Worm (Caenorhabditis elegans) whole organism, L4 larva: Measurements from ENCODE around the gene prx-5.

Source experiments
- D1046.2 ChIP-seq: fragments of 200-800 bp; sonication (Bioruptor generic); IDR thresholded peaks from 2 replicates; pipeline ENCODE4 v1.3.6; 2022; ENCODE audit warnings: missing genetic modification characterization, missing compliant biosample characterization
- F26F4.8 ChIP-seq: fragments of 200-800 bp; sonication (Bioruptor generic); conservative IDR thresholded peaks from 2 replicates; pipeline ENCODE4 v1.3.6; 2022; ENCODE audit warnings: missing genetic modification characterization, missing compliant biosample characterization
- R02D3.7 ChIP-seq: fragments of 150-350 bp; sonication (generic microtip); optimal IDR thresholded peaks from 3 replicates; lab custom pipeline; 2014; ENCODE audit warnings: missing biosample characterization, missing genetic modification characterization
- Y48G9A.11 ChIP-seq: fragments of 200-800 bp; sonication (Bioruptor generic); IDR thresholded peaks from 2 replicates; pipeline ENCODE4 v1.3.6; 2022; ENCODE audit warnings: missing genetic modification reagents, missing genetic modification characterization, missing compliant biosample characterization
- aha-1 ChIP-seq: fragments of 150-350 bp; peaks from one replicate; lab custom pipeline; 2014; ENCODE audit warnings: missing biosample characterization, missing genetic modification characterization
- ceh-20 ChIP-seq: fragments of 200-800 bp; sonication (Bioruptor generic); IDR thresholded peaks from 2 replicates; pipeline ENCODE4 v1.3.6; 2022; ENCODE audit warnings: missing genetic modification reagents, missing genetic modification characterization, missing compliant biosample characterization
- cey-2 ChIP-seq: sonication (generic microtip); optimal IDR thresholded peaks from 3 replicates; lab custom pipeline; 2017; ENCODE audit warnings: missing genetic modification characterization, mild to moderate bottlenecking, missing compliant biosample characterization, antibody characterized with exemption, borderline replicate concordance; ENCODE audit not compliant: insufficient read depth
- daf-12 ChIP-seq: fragments of 150-350 bp; optimal IDR thresholded peaks from 2 replicates; lab custom pipeline; 2014; ENCODE audit warnings: missing biosample characterization, missing genetic modification reagents, missing genetic modification characterization
- daf-19 ChIP-seq: fragments of 200-800 bp; sonication (Bioruptor generic); conservative IDR thresholded peaks from 2 replicates; pipeline ENCODE4 v1.3.6; 2022; ENCODE audit warnings: missing genetic modification characterization, missing compliant biosample characterization
- dmd-9 ChIP-seq: fragments of 200-800 bp; sonication (Bioruptor generic); IDR thresholded peaks from 2 replicates; pipeline ENCODE4 v1.3.6; 2022; ENCODE audit warnings: missing genetic modification reagents, missing genetic modification characterization, missing compliant biosample characterization
- dve-1 ChIP-seq: sonication (generic microtip); optimal IDR thresholded peaks from 2 replicates; lab custom pipeline; 2017; ENCODE audit warnings: antibody characterized with exemption, mild to moderate bottlenecking, missing genetic modification characterization, missing compliant biosample characterization; ENCODE audit not compliant: insufficient read depth
- egl-43 ChIP-seq: fragments of 200-800 bp; sonication (Bioruptor generic); IDR thresholded peaks from 2 replicates; pipeline ENCODE4 v1.3.6; 2022; ENCODE audit warnings: missing genetic modification reagents, missing genetic modification characterization, missing compliant biosample characterization
- fos-1 ChIP-seq: fragments of 150-350 bp; optimal IDR thresholded peaks from 2 replicates; lab custom pipeline; 2014; ENCODE audit warnings: missing biosample characterization, missing genetic modification characterization
- hif-1 ChIP-seq, 2 experiments: sonication (generic microtip); optimal IDR thresholded peaks; 2 replicates each; lab custom pipeline; 2016 to 2017; ENCODE audit warnings: missing compliant biosample characterization in 2 of 2, missing genetic modification characterization in 2 of 2, missing genetic modification reagents in 2 of 2, missing genotype in 2 of 2, mild to moderate bottlenecking in 1 of 2
- hlh-11 ChIP-seq: fragments of 200-800 bp; sonication (Bioruptor generic); optimal IDR thresholded peaks from 2 replicates; lab custom pipeline; 2018; ENCODE audit warnings: mild to moderate bottlenecking, missing genetic modification characterization, missing compliant biosample characterization
- lin-39 ChIP-seq: fragments of 150-350 bp; optimal IDR thresholded peaks from 2 replicates; lab custom pipeline; 2014; ENCODE audit warnings: missing biosample characterization, missing genetic modification reagents, missing genetic modification characterization
- madf-5 ChIP-seq, 2 experiments: fragments of 200-800 bp; sonication (Bioruptor generic); IDR thresholded peaks; 2 replicates each; pipeline ENCODE4 v1.3.6; 2022; ENCODE audit warnings: missing compliant biosample characterization in 2 of 2, missing genetic modification characterization in 2 of 2
- mdt-29 ChIP-seq: fragments of 200-800 bp; sonication (Bioruptor generic); IDR thresholded peaks from 2 replicates; pipeline ENCODE4 v1.3.6; 2022; ENCODE audit warnings: missing genetic modification reagents, missing genetic modification characterization, missing compliant biosample characterization
- mep-1 ChIP-seq: fragments of 150-350 bp; sonication (generic microtip); optimal IDR thresholded peaks from 3 replicates; lab custom pipeline; 2014; ENCODE audit warnings: missing biosample characterization, missing genetic modification characterization
- mxl-3 ChIP-seq: fragments of 200-800 bp; sonication (Bioruptor generic); optimal IDR thresholded peaks from 2 replicates; lab custom pipeline; 2018; ENCODE audit warnings: mild to moderate bottlenecking, missing genetic modification characterization, missing compliant biosample characterization
- nhr-10 ChIP-seq: fragments of 150-350 bp; optimal IDR thresholded peaks from 2 replicates; lab custom pipeline; 2014; ENCODE audit warnings: missing biosample characterization, missing genetic modification characterization
- nhr-102 ChIP-seq: sonication (generic microtip); optimal IDR thresholded peaks from 2 replicates; lab custom pipeline; 2016; ENCODE audit warnings: mild to moderate bottlenecking, missing genetic modification characterization, moderate library complexity, missing compliant biosample characterization
- nhr-111 ChIP-seq: fragments of 200-800 bp; sonication (Bioruptor generic); optimal IDR thresholded peaks from 2 replicates; lab custom pipeline; 2018; ENCODE audit warnings: mild to moderate bottlenecking, missing genetic modification characterization, missing compliant biosample characterization
- nhr-28 ChIP-seq: fragments of 150-350 bp; optimal IDR thresholded peaks from 2 replicates; lab custom pipeline; 2014; ENCODE audit warnings: missing biosample characterization, missing genetic modification characterization
- nhr-42 ChIP-seq: fragments of 200-800 bp; sonication (Bioruptor generic); IDR thresholded peaks from 2 replicates; pipeline ENCODE4 v1.3.6; 2022; ENCODE audit warnings: missing genetic modification characterization, missing compliant biosample characterization
- nhr-6 ChIP-seq: fragments of 150-350 bp; optimal IDR thresholded peaks from 2 replicates; lab custom pipeline; 2014; ENCODE audit warnings: missing biosample characterization, missing genetic modification characterization
- pha-4 ChIP-seq, 2 experiments: fragments of 150-350 bp in 1 of 2; fragments of 200-800 bp in 1 of 2; sonication (Bioruptor generic) in 1 of 2; IDR thresholded peaks in 1 of 2; optimal IDR thresholded peaks in 1 of 2; 2 replicates each; pipeline versions ENCODE4 v1.3.6 to Lab custom; 2014 to 2022; ENCODE audit warnings: missing genetic modification characterization in 2 of 2, missing genetic modification reagents in 2 of 2, missing biosample characterization in 1 of 2, missing compliant biosample characterization in 1 of 2
- rbr-2 ChIP-seq: sonication (generic microtip); optimal IDR thresholded peaks from 2 replicates; lab custom pipeline; 2016; ENCODE audit warnings: missing genotype, missing genetic modification characterization, missing compliant biosample characterization
- set-16 ChIP-seq: fragments of 200-800 bp; sonication (Bioruptor generic); IDR thresholded peaks from 2 replicates; pipeline ENCODE4 v1.3.6; 2022; ENCODE audit warnings: missing genetic modification reagents, missing genetic modification characterization, missing compliant biosample characterization
- unc-39 ChIP-seq: sonication (generic microtip); optimal IDR thresholded peaks from 2 replicates; lab custom pipeline; 2017; ENCODE audit warnings: missing biosample characterization, missing genetic modification characterization
- unc-62 ChIP-seq, 3 experiments: fragments of 150-350 bp in 1 of 3; sonication (generic microtip); optimal IDR thresholded peaks in 2 of 3; peaks in 1 of 3; 1 replicate in 1 of 3; 2 replicates in 2 of 3; lab custom pipeline; 2014 to 2017; ENCODE audit warnings: missing biosample characterization in 3 of 3, missing genetic modification characterization in 3 of 3, missing genetic modification reagents in 3 of 3, missing genotype in 1 of 3
- zfp-2 ChIP-seq: sonication (generic microtip); optimal IDR thresholded peaks from 2 replicates; lab custom pipeline; 2016; ENCODE audit warnings: mild to moderate bottlenecking, missing genetic modification characterization, missing compliant biosample characterization

The prx-5 gene

ce11 chrII:8721955-8722524 lies 17.4 kb downstream of the prx-5 start, which contains the start of gene trcs-2:
TSS of gene trcs-2 (plus strand) at chrII:8722474.
- TF ChIP-seq mep-1 (tag; lab: Kevin White, UChicago) (no peak), egl-43 (GFP tag; lab: Robert Waterston, UW) (0 out of 2 replicates have a peak, but pooled peaks have one; percentile 16), mxl-3 (GFP tag; lab: Kevin White, UChicago) (no peak), nhr-111 (no peak), hif-1 (tag; optimal IDR thresholded peaks at IDR 0.05; lab: Kevin White, UChicago) (no peak)

ce11 chrII:8726700-8727099 lies 22.1 kb downstream of the prx-5 start, which contains the start of gene T01B7.9:
TSS of gene T01B7.9 (minus strand) at chrII:8726800.
- TF ChIP-seq ceh-20 (GFP tag; lab: Robert Waterston, UW) (no peak), Y48G9A.11 (GFP tag; lab: Robert Waterston, UW) (no peak), cey-2 (tag; lab: Kevin White, UChicago) (no peak), unc-39 (tag; lab: Kevin White, UChicago) (no peak), hif-1 (tag; optimal IDR thresholded peaks at IDR 0.05; lab: Kevin White, UChicago) (no peak), zfp-2 (tag; lab: Kevin White, UChicago) (no peak), nhr-10 (no peak), D1046.2 (GFP tag; lab: Robert Waterston, UW) (no peak), R02D3.7 (tag; lab: Kevin White, UChicago) (no peak), daf-12 (tag; lab: Kevin White, UChicago) (no peak)

- no peak for TF ChIP-seq daf-19
- TF ChIP-seq aha-1 (tag; lab: Kevin White, UChicago) = peak; percentile 82
- peak in 1 of 2 experiments; percentile 56 for TF ChIP-seq unc-62 (GFP tag; optimal IDR thresholded peaks at IDR 0.05 in 1 of 2; lab: Kevin White, UChicago)
- no peak for TF ChIP-seq unc-62 (tag; optimal IDR thresholded peaks at IDR 0.05; lab: Kevin White, UChicago)
- peak; percentile 26 for TF ChIP-seq nhr-28
- TF ChIP-seq fos-1 (tag; lab: Kevin White, UChicago) = no peak
- TF ChIP-seq, all 104 proteins: peak for 3
Observed at ce11 chrII:8730281-8730680, 25.7 kb downstream of the prx-5 start.

ce11 chrII:8730960-8731693 lies 26.5 kb downstream of the prx-5 start:
- TF ChIP-seq nhr-42 (GFP tag; lab: Robert Waterston, UW) = no peak
- TF ChIP-seq hlh-11 (tag; lab: Kevin White, UChicago) = peak; percentile 29
- TF ChIP-seq aha-1 (tag; lab: Kevin White, UChicago) = peak; percentile 42
- peak; percentile 47 for TF ChIP-seq nhr-28
- TF ChIP-seq, all 104 proteins: peak for 3

- no peak for TF ChIP-seq nhr-6 (tag; lab: Kevin White, UChicago)
- TF ChIP-seq nhr-28 = peak; percentile 4
- TF ChIP-seq hlh-11 (tag; lab: Kevin White, UChicago) = peak; percentile 13
Observed at ce11 chrII:8731736-8732229, 27.2 kb downstream of the prx-5 start.

ce11 chrII:8732339-8733100 lies 27.9 kb downstream of the prx-5 start, which contains the start of gene rol-6:
TSS of gene rol-6 (plus strand) at chrII:8733050.
- TF ChIP-seq nhr-28 = peak; percentile 30
- no peak for TF ChIP-seq unc-62 (GFP tag; optimal IDR thresholded peaks at IDR 0.05 in 1 of 2; lab: Kevin White, UChicago)
- TF ChIP-seq unc-62 (tag; optimal IDR thresholded peaks at IDR 0.05; lab: Kevin White, UChicago) = no peak
- peak; percentile 85 for TF ChIP-seq aha-1 (tag; lab: Kevin White, UChicago)
- peak; percentile 17 for TF ChIP-seq hlh-11 (tag; lab: Kevin White, UChicago)

- TF ChIP-seq dmd-9 (GFP tag; lab: Robert Waterston, UW) (no peak), fos-1 (tag; lab: Kevin White, UChicago) (no peak), F26F4.8 (GFP tag; lab: Robert Waterston, UW) (0 out of 2 replicates have a peak, but pooled peaks have one; percentile 29), set-16 (GFP tag; lab: Robert Waterston, UW) (peak; percentile 91), egl-43 (GFP tag; lab: Robert Waterston, UW) (no peak), lin-39 (no peak), pha-4 (GFP tag; IDR thresholded peaks at IDR 0.05; lab: Robert Waterston, UW) (no peak), pha-4 (tag; optimal IDR thresholded peaks at IDR 0.05; lab: Kevin White, UChicago) (no peak), rbr-2 (tag; lab: Kevin White, UChicago) (no peak), mdt-29 (GFP tag; lab: Robert Waterston, UW) (no peak), nhr-42 (GFP tag; lab: Robert Waterston, UW) (0 out of 2 replicates have a peak, but pooled peaks have one; percentile 7), nhr-10 (no peak), dve-1 (tag; lab: Kevin White, UChicago) (no peak), nhr-102 (tag; lab: Kevin White, UChicago) (no peak), madf-5 (GFP tag; IDR thresholded peaks at IDR 0.05; lab: Robert Waterston, UW) (no peak)
Observed at ce11 chrII:8733627-8734026, 29.0 kb downstream of the prx-5 start.
